Worm (Caenorhabditis elegans): Measurements from ENCODE around the gene R05D8.7.

DNA sequence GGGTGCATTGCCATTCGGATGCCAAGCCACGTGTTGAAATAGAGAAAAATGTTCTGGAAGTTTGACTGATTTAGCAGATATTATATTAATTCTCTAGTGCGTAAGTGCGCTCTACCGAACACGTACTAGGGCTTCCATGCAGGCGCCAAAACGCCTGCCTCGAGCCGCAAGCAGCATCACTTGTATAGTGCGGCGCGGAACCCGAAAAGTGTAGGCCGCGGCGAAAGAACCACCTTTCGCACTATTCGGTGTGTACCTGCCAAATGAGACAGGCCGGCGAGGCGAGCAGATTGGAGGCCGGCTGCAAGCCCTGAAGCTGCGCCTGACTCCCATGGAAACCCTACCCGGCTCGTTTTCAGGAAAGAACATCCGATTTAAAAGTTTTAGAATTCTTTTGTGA is 23.4 kb downstream of the R05D8.7 start:
- TF ChIP-seq W03F9.2 (tag; optimal IDR thresholded peaks at IDR 0.05) (no peak), him-1 (tag; optimal IDR thresholded peaks at IDR 0.05) (no peak)

Data from whole organism, L4/young adult.